Worm (Caenorhabditis elegans) whole organism, L1 larva: ENCODE measurements around the gene C44B11.1.
A peak's percentile ranks its signal among the peaks of the same experiment; 100 is the strongest.

Experiments
- C04F5.9 ChIP-seq: sonication (generic microtip); optimal IDR thresholded peaks from 2 replicates; lab custom pipeline; 2016; ENCODE audit warnings: missing genetic modification characterization, missing compliant biosample characterization
- C16A3.4 ChIP-seq: fragments of 150-350 bp; optimal IDR thresholded peaks from 2 replicates; lab custom pipeline; 2014; ENCODE audit warnings: missing biosample characterization, missing genetic modification characterization
- C34B4.2 ChIP-seq: sonication (generic microtip); optimal IDR thresholded peaks from 2 replicates; lab custom pipeline; 2017; ENCODE audit warnings: mild to moderate bottlenecking, missing genetic modification characterization, missing compliant biosample characterization
- F16B12.6 ChIP-seq: fragments of 150-350 bp; optimal IDR thresholded peaks from 2 replicates; lab custom pipeline; 2014; ENCODE audit warnings: missing biosample characterization, missing genetic modification characterization
- Y116A8C.19 ChIP-seq: sonication (generic microtip); optimal IDR thresholded peaks from 2 replicates; lab custom pipeline; 2016; ENCODE audit warnings: missing compliant biosample characterization, missing genetic modification characterization, borderline replicate concordance
- alr-1 ChIP-seq: fragments of 200-800 bp; sonication (Bioruptor generic); optimal IDR thresholded peaks from 2 replicates; lab custom pipeline; 2018; ENCODE audit warnings: borderline replicate concordance, mild to moderate bottlenecking, missing genetic modification characterization, missing compliant biosample characterization
- aly-2 ChIP-seq: fragments of 150-350 bp; optimal IDR thresholded peaks from 2 replicates; lab custom pipeline; 2014; ENCODE audit warnings: missing biosample characterization, missing genetic modification characterization
- blmp-1 ChIP-seq: fragments of 150-350 bp; optimal IDR thresholded peaks from 2 replicates; lab custom pipeline; 2014; ENCODE audit warnings: missing biosample characterization, missing genetic modification characterization
- ceh-63 ChIP-seq: fragments of 200-800 bp; sonication (Bioruptor generic); optimal IDR thresholded peaks from 2 replicates; lab custom pipeline; 2018; ENCODE audit warnings: mild to moderate bottlenecking, missing genetic modification characterization, missing compliant biosample characterization
- ceh-8 ChIP-seq: fragments of 200-800 bp; sonication (Bioruptor generic); optimal IDR thresholded peaks from 2 replicates; lab custom pipeline; 2018; ENCODE audit warnings: mild to moderate bottlenecking, missing genetic modification characterization, moderate library complexity, missing compliant biosample characterization
- ceh-82 ChIP-seq, 3 experiments: fragments of 150-350 bp in 1 of 3; sonication (generic microtip) in 2 of 3; optimal IDR thresholded peaks; 2 replicates each; lab custom pipeline; 2014 to 2017; ENCODE audit warnings: missing biosample characterization in 3 of 3, missing genetic modification characterization in 3 of 3
- ces-1 ChIP-seq: fragments of 150-350 bp; optimal IDR thresholded peaks from 2 replicates; lab custom pipeline; 2014; ENCODE audit warnings: missing biosample characterization, missing genetic modification reagents, missing genetic modification characterization
- dpl-1 ChIP-seq, 3 experiments: fragments of 150-350 bp in 2 of 3; sonication (generic microtip) in 1 of 3; optimal IDR thresholded peaks; 2 replicates each; lab custom pipeline; 2014 to 2017; ENCODE audit warnings: missing biosample characterization in 3 of 3, missing genetic modification characterization in 3 of 3, missing genetic modification reagents in 3 of 3
- dsc-1 ChIP-seq: sonication (generic microtip); optimal IDR thresholded peaks from 2 replicates; lab custom pipeline; 2016; ENCODE audit warnings: mild to moderate bottlenecking, missing genetic modification characterization, missing compliant biosample characterization
- efl-1 ChIP-seq, 4 experiments: fragments of 150-350 bp; optimal IDR thresholded peaks in 3 of 4; peaks in 1 of 4; 1 replicate in 1 of 4; 2 replicates in 3 of 4; lab custom pipeline; 2014; ENCODE audit warnings: missing biosample characterization in 2 of 4, missing genetic modification characterization in 2 of 4, missing genetic modification reagents in 2 of 4
- egl-27 ChIP-seq, 2 experiments: fragments of 150-350 bp in 1 of 2; sonication (generic microtip); optimal IDR thresholded peaks; 3 replicates each; lab custom pipeline; 2017 to 2018; ENCODE audit warnings: missing biosample characterization in 2 of 2, missing genetic modification characterization in 2 of 2, missing genetic modification reagents in 2 of 2
- elt-2 ChIP-seq: sonication (generic microtip); optimal IDR thresholded peaks from 2 replicates; lab custom pipeline; 2016; ENCODE audit warnings: missing genetic modification characterization, mild to moderate bottlenecking, inconsistent platforms, missing compliant biosample characterization, missing genetic modification reagents
- fkh-10 ChIP-seq: sonication (generic microtip); optimal IDR thresholded peaks from 2 replicates; lab custom pipeline; 2017; ENCODE audit warnings: missing biosample characterization, missing genetic modification reagents, missing genetic modification characterization
- fkh-4 ChIP-seq: sonication (generic microtip); optimal IDR thresholded peaks from 2 replicates; lab custom pipeline; 2016; ENCODE audit warnings: missing compliant biosample characterization, missing genetic modification characterization, borderline replicate concordance
- fkh-8 ChIP-seq: sonication (generic microtip); optimal IDR thresholded peaks from 2 replicates; lab custom pipeline; 2016; ENCODE audit warnings: mild to moderate bottlenecking, missing genetic modification characterization, missing compliant biosample characterization
- fos-1 ChIP-seq: fragments of 150-350 bp; optimal IDR thresholded peaks from 2 replicates; lab custom pipeline; 2014; ENCODE audit warnings: missing biosample characterization, missing genetic modification characterization
- hlh-17 ChIP-seq: fragments of 200-800 bp; sonication (Bioruptor generic); optimal IDR thresholded peaks from 2 replicates; lab custom pipeline; 2018; ENCODE audit warnings: missing genetic modification characterization, mild to moderate bottlenecking, missing compliant biosample characterization, moderate library complexity, borderline replicate concordance
- hpl-2 ChIP-seq: fragments of 150-350 bp; optimal IDR thresholded peaks from 2 replicates; lab custom pipeline; 2014; ENCODE audit warnings: missing biosample characterization, missing genetic modification reagents, missing genetic modification characterization
- irx-1 ChIP-seq: sonication (generic microtip); optimal IDR thresholded peaks from 2 replicates; lab custom pipeline; 2016; ENCODE audit warnings: missing genetic modification characterization, missing compliant biosample characterization
- isw-1 ChIP-seq: fragments of 200-800 bp; sonication (Bioruptor generic); IDR thresholded peaks from 2 replicates; pipeline ENCODE4 v1.3.6; 2022; ENCODE audit warnings: missing genetic modification characterization, missing compliant biosample characterization
- lin-13 ChIP-seq: fragments of 150-350 bp; optimal IDR thresholded peaks from 2 replicates; lab custom pipeline; 2014; ENCODE audit warnings: missing biosample characterization, missing genetic modification reagents, missing genetic modification characterization
- lin-14 ChIP-seq: fragments of 200-800 bp; sonication (Bioruptor generic); optimal IDR thresholded peaks from 2 replicates; lab custom pipeline; 2018; ENCODE audit warnings: mild to moderate bottlenecking, missing genetic modification characterization, moderate library complexity, missing compliant biosample characterization
- lsy-2 ChIP-seq, 2 experiments: fragments of 150-350 bp; optimal IDR thresholded peaks; 2 replicates each; lab custom pipeline; 2014; ENCODE audit warnings: missing biosample characterization in 2 of 2, missing genetic modification characterization in 2 of 2
- mdl-1 ChIP-seq, 2 experiments: fragments of 150-350 bp; optimal IDR thresholded peaks; 2 replicates each; lab custom pipeline; 2014 to 2017; ENCODE audit warnings: missing biosample characterization in 2 of 2, missing genetic modification characterization in 2 of 2, inconsistent platforms in 1 of 2
- mef-2 ChIP-seq: fragments of 150-350 bp; optimal IDR thresholded peaks from 2 replicates; lab custom pipeline; 2014; ENCODE audit warnings: missing biosample characterization, missing genetic modification characterization
- mep-1 ChIP-seq: fragments of 150-350 bp; optimal IDR thresholded peaks from 2 replicates; lab custom pipeline; 2014; ENCODE audit warnings: missing biosample characterization, missing genetic modification characterization
- nhr-11 ChIP-seq: fragments of 150-350 bp; optimal IDR thresholded peaks from 2 replicates; lab custom pipeline; 2014; ENCODE audit warnings: missing biosample characterization, missing genetic modification characterization
- nhr-12 ChIP-seq: sonication (generic microtip); optimal IDR thresholded peaks from 2 replicates; lab custom pipeline; 2017; ENCODE audit warnings: missing biosample characterization, missing genetic modification characterization
- nhr-19 ChIP-seq: fragments of 200-800 bp; sonication (Bioruptor generic); conservative IDR thresholded peaks from 2 replicates; pipeline ENCODE4 v1.3.6; 2022; ENCODE audit warnings: missing genetic modification characterization, missing compliant biosample characterization
- nhr-20 ChIP-seq: sonication (generic microtip); optimal IDR thresholded peaks from 2 replicates; lab custom pipeline; 2016; ENCODE audit warnings: mild to moderate bottlenecking, missing genetic modification characterization, missing compliant biosample characterization
- nhr-28 ChIP-seq: fragments of 150-350 bp; optimal IDR thresholded peaks from 2 replicates; lab custom pipeline; 2014; ENCODE audit warnings: missing biosample characterization, missing genetic modification characterization
- nhr-71 ChIP-seq: sonication (generic microtip); optimal IDR thresholded peaks from 2 replicates; lab custom pipeline; 2016; ENCODE audit warnings: mild to moderate bottlenecking, missing genetic modification characterization, moderate library complexity, missing compliant biosample characterization
- nhr-76 ChIP-seq: sonication (generic microtip); optimal IDR thresholded peaks from 2 replicates; lab custom pipeline; 2017; ENCODE audit warnings: missing biosample characterization, missing genetic modification characterization
- pax-3 ChIP-seq: fragments of 200-800 bp; sonication (Bioruptor generic); optimal IDR thresholded peaks from 2 replicates; lab custom pipeline; 2018; ENCODE audit warnings: mild to moderate bottlenecking, missing genetic modification characterization, moderate library complexity, missing compliant biosample characterization
- pqm-1 ChIP-seq: sonication (generic microtip); optimal IDR thresholded peaks from 3 replicates; lab custom pipeline; 2017; ENCODE audit warnings: missing biosample characterization, missing genetic modification characterization
- rnt-1 ChIP-seq: sonication (generic microtip); optimal IDR thresholded peaks from 2 replicates; lab custom pipeline; 2016; ENCODE audit warnings: mild to moderate bottlenecking, missing genetic modification characterization, moderate library complexity, missing compliant biosample characterization
- skn-1 ChIP-seq: fragments of 150-350 bp; optimal IDR thresholded peaks from 2 replicates; lab custom pipeline; 2014; ENCODE audit warnings: missing biosample characterization, missing genetic modification characterization
- snu-23 ChIP-seq: sonication (generic microtip); optimal IDR thresholded peaks from 2 replicates; lab custom pipeline; 2016; ENCODE audit warnings: missing genetic modification characterization, missing compliant biosample characterization
- sox-4 ChIP-seq: sonication (generic microtip); optimal IDR thresholded peaks from 2 replicates; lab custom pipeline; 2016; ENCODE audit warnings: missing genetic modification characterization, missing compliant biosample characterization
- sptf-1 ChIP-seq: fragments of 150-350 bp; optimal IDR thresholded peaks from 2 replicates; lab custom pipeline; 2014; ENCODE audit warnings: missing biosample characterization, missing genetic modification characterization
- sup-37 ChIP-seq: fragments of 200-800 bp; sonication (Bioruptor generic); optimal IDR thresholded peaks from 2 replicates; lab custom pipeline; 2018; ENCODE audit warnings: mild to moderate bottlenecking, missing genetic modification characterization, missing compliant biosample characterization
- unc-62 ChIP-seq: fragments of 150-350 bp; optimal IDR thresholded peaks from 2 replicates; lab custom pipeline; 2014; ENCODE audit warnings: missing biosample characterization, missing genetic modification reagents, missing genetic modification characterization
- unc-86 ChIP-seq: sonication (generic microtip); optimal IDR thresholded peaks from 2 replicates; lab custom pipeline; 2016; ENCODE audit warnings: missing genetic modification characterization, missing compliant biosample characterization
- unc-98 ChIP-seq: fragments of 200-800 bp; sonication (Bioruptor generic); IDR thresholded peaks from 2 replicates; pipeline ENCODE4 v1.3.6; 2022; ENCODE audit warnings: missing genetic modification characterization, missing compliant biosample characterization
- xbp-1 ChIP-seq: sonication (generic microtip); optimal IDR thresholded peaks from 2 replicates; lab custom pipeline; 2016; ENCODE audit warnings: missing genetic modification characterization, missing compliant biosample characterization
- zag-1 ChIP-seq: fragments of 150-350 bp; optimal IDR thresholded peaks from 2 replicates; lab custom pipeline; 2014; ENCODE audit warnings: missing biosample characterization, missing genetic modification characterization
- zip-4 ChIP-seq: fragments of 200-800 bp; sonication (Bioruptor generic); optimal IDR thresholded peaks from 2 replicates; lab custom pipeline; 2018; ENCODE audit warnings: mild to moderate bottlenecking, missing genetic modification characterization, moderate library complexity, missing compliant biosample characterization
- ztf-11 ChIP-seq, 2 experiments: sonication (generic microtip); optimal IDR thresholded peaks; 2 replicates each; lab custom pipeline; 2016 to 2017; ENCODE audit warnings: missing genetic modification characterization in 2 of 2, missing biosample characterization in 1 of 2, missing compliant biosample characterization in 1 of 2

C44B11.1 gene

DNA sequence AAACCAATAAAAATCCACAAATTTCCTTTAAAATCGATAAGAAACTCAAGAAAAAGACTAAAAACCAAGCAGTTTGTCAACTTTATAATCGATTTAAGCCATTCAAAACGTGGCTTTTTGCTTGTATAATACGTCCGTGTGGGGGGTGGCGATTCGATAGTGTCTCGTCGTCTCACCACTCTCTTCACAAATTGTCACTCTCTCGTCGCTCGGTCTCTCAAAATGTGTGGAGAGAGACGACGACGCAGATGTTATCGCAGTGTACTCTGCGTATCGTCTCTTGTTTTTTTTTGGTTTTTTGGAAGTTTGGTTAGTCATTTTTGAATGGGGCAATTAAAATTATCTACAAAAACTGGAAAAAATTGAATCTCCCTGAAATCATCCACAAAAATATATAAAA is 27.5 kb upstream of the C44B11.1 start:
- TF ChIP-seq nhr-71 (tag; lab: Kevin White, UChicago) = no peak
- TF ChIP-seq nhr-12 (tag; lab: Kevin White, UChicago) = no peak
- no peak for TF ChIP-seq hpl-2
- TF ChIP-seq irx-1 = no peak
- TF ChIP-seq skn-1 (tag; lab: Kevin White, UChicago) = no peak
- no peak for TF ChIP-seq ceh-8 (GFP tag; lab: Kevin White, UChicago)
- TF ChIP-seq C34B4.2 (tag; lab: Kevin White, UChicago) = no peak
- TF ChIP-seq dpl-1 (GFP tag; optimal IDR thresholded peaks at IDR 0.05; lab: Kevin White, UChicago) = no peak
- no peak for TF ChIP-seq sox-4 (tag; lab: Kevin White, UChicago)
- no peak for TF ChIP-seq rnt-1 (tag; lab: Kevin White, UChicago)
- TF ChIP-seq nhr-20 = no peak
- no peak for TF ChIP-seq unc-86 (tag; lab: Kevin White, UChicago)
- TF ChIP-seq sup-37 (GFP tag; lab: Kevin White, UChicago) = no peak
- TF ChIP-seq nhr-11 (tag; lab: Kevin White, UChicago) = no peak
- no peak for TF ChIP-seq nhr-76 (tag; lab: Kevin White, UChicago)
- no peak for TF ChIP-seq Y116A8C.19 (tag; lab: Kevin White, UChicago)
- no peak for TF ChIP-seq pqm-1 (tag; lab: Kevin White, UChicago)
- peak in 1 of 2 experiments; percentile 14 for TF ChIP-seq mdl-1 (tag; optimal IDR thresholded peaks at IDR 0.05; lab: Kevin White, UChicago)
- no peak for TF ChIP-seq fkh-10 (GFP tag; lab: Kevin White, UChicago)
- no peak for TF ChIP-seq alr-1 (tag; lab: Kevin White, UChicago)
- peak; percentile 24 for TF ChIP-seq blmp-1 (tag; lab: Kevin White, UChicago)
- TF ChIP-seq pax-3 = no peak
- no peak for TF ChIP-seq ceh-82 (tag; optimal IDR thresholded peaks at IDR 0.05; lab: Kevin White, UChicago)
- no peak for TF ChIP-seq sptf-1 (tag; lab: Kevin White, UChicago)
- no peak for TF ChIP-seq isw-1
- TF ChIP-seq F16B12.6 (tag; lab: Kevin White, UChicago) = no peak
- peak; percentile 13 to 47 for TF ChIP-seq lsy-2 (tag; optimal IDR thresholded peaks at IDR 0.05; lab: Kevin White, UChicago)
- no peak for TF ChIP-seq fos-1 (tag; lab: Kevin White, UChicago)
- TF ChIP-seq unc-98 = no peak
- TF ChIP-seq dsc-1 = no peak
- TF ChIP-seq mef-2 (tag; lab: Kevin White, UChicago) = no peak
- no peak for TF ChIP-seq ceh-63 (GFP tag; lab: Kevin White, UChicago)
- TF ChIP-seq zag-1 (tag; lab: Kevin White, UChicago) = no peak
- TF ChIP-seq aly-2 (tag; lab: Kevin White, UChicago) = no peak
- no peak for TF ChIP-seq unc-62 (GFP tag; lab: Kevin White, UChicago)
- TF ChIP-seq lin-14 (GFP tag; lab: Kevin White, UChicago) = peak; percentile 67
- no peak for TF ChIP-seq zip-4 (GFP tag; lab: Kevin White, UChicago)
- TF ChIP-seq mep-1 (tag; lab: Kevin White, UChicago) = no peak
- TF ChIP-seq snu-23 = peak; percentile 39
- peak; percentile 0 for TF ChIP-seq lin-13
- peak in 1 of 2 experiments; percentile 46 for TF ChIP-seq efl-1 (optimal IDR thresholded peaks at IDR 0.05; lab: Kevin White, UChicago)
- no peak for TF ChIP-seq efl-1 (GFP tag; optimal IDR thresholded peaks at IDR 0.05 in 1 of 2; lab: Kevin White, UChicago)
- TF ChIP-seq fkh-4 (tag; lab: Kevin White, UChicago) = no peak
- no peak for TF ChIP-seq nhr-19 (GFP tag; lab: Robert Waterston, UW)
- TF ChIP-seq ztf-11 (tag; optimal IDR thresholded peaks at IDR 0.05; lab: Kevin White, UChicago) = no peak
- TF ChIP-seq nhr-28 (tag; lab: Kevin White, UChicago) = no peak
- peak; percentile 16 for TF ChIP-seq elt-2 (tag; lab: Kevin White, UChicago)
- TF ChIP-seq ces-1 (GFP tag; lab: Kevin White, UChicago) = no peak
- TF ChIP-seq fkh-8 (tag; lab: Kevin White, UChicago) = no peak
- TF ChIP-seq C16A3.4 (tag; lab: Kevin White, UChicago) = no peak
- no peak for TF ChIP-seq xbp-1 (tag; lab: Kevin White, UChicago)
- no peak for TF ChIP-seq C04F5.9 (tag; lab: Kevin White, UChicago)
- TF ChIP-seq hlh-17 (GFP tag; lab: Kevin White, UChicago) = no peak
- TF ChIP-seq egl-27 (tag; optimal IDR thresholded peaks at IDR 0.05; lab: Kevin White, UChicago) = no peak
